Worm (Caenorhabditis elegans) whole organism, L2 larva: ENCODE results near the gene nlp-76.

ENCODE experiments used
- C34F6.9 ChIP-seq: fragments of 150-350 bp; optimal IDR thresholded peaks from 2 replicates; lab custom pipeline; 2014; ENCODE audit warnings: missing biosample characterization, missing genetic modification characterization
- F13H6.1 ChIP-seq: sonication (generic microtip); optimal IDR thresholded peaks from 2 replicates; lab custom pipeline; 2016; ENCODE audit warnings: missing genetic modification characterization, missing compliant biosample characterization
- R02D3.7 ChIP-seq: fragments of 150-350 bp; optimal IDR thresholded peaks from 2 replicates; lab custom pipeline; 2014; ENCODE audit warnings: missing biosample characterization, missing genetic modification characterization
- Y55F3AM.14 ChIP-seq: fragments of 200-800 bp; sonication (Bioruptor generic); optimal IDR thresholded peaks from 2 replicates; lab custom pipeline; 2018; ENCODE audit warnings: mild to moderate bottlenecking, missing genetic modification characterization, missing compliant biosample characterization
- ZK546.5 ChIP-seq: sonication (generic microtip); optimal IDR thresholded peaks from 2 replicates; lab custom pipeline; 2017; ENCODE audit warnings: missing biosample characterization, missing genetic modification characterization
- alr-1 ChIP-seq: fragments of 150-350 bp; optimal IDR thresholded peaks from 2 replicates; lab custom pipeline; 2014; ENCODE audit warnings: missing biosample characterization, missing genetic modification characterization
- aly-2 ChIP-seq: fragments of 150-350 bp; optimal IDR thresholded peaks from 2 replicates; lab custom pipeline; 2014; ENCODE audit warnings: missing biosample characterization, missing genetic modification characterization
- ama-1 ChIP-seq: fragments of 150-350 bp; optimal IDR thresholded peaks from 2 replicates; lab custom pipeline; 2018; ENCODE audit warnings: inconsistent platforms
- blmp-1 ChIP-seq: sonication (generic microtip); optimal IDR thresholded peaks from 2 replicates; lab custom pipeline; 2017; ENCODE audit warnings: missing genetic modification characterization, mild to moderate bottlenecking, missing compliant biosample characterization, antibody characterized with exemption, moderate library complexity; ENCODE audit not compliant: insufficient read depth
- ceh-16 ChIP-seq: fragments of 150-350 bp; optimal IDR thresholded peaks from 2 replicates; lab custom pipeline; 2014; ENCODE audit warnings: missing biosample characterization, missing genetic modification characterization
- ceh-82 ChIP-seq: fragments of 150-350 bp; optimal IDR thresholded peaks from 2 replicates; lab custom pipeline; 2014; ENCODE audit warnings: missing biosample characterization, missing genetic modification characterization
- crh-2 ChIP-seq: sonication (generic microtip); optimal IDR thresholded peaks from 2 replicates; lab custom pipeline; 2017; ENCODE audit warnings: missing biosample characterization, missing genetic modification characterization
- dmd-4 ChIP-seq: sonication (generic microtip); optimal IDR thresholded peaks from 2 replicates; lab custom pipeline; 2017; ENCODE audit warnings: missing biosample characterization, missing genetic modification characterization
- egl-27 ChIP-seq: sonication (generic microtip); optimal IDR thresholded peaks from 3 replicates; lab custom pipeline; 2017; ENCODE audit warnings: missing biosample characterization, missing genetic modification reagents, missing genetic modification characterization
- elt-1 ChIP-seq: fragments of 150-350 bp; optimal IDR thresholded peaks from 2 replicates; lab custom pipeline; 2014; ENCODE audit warnings: missing biosample characterization, missing genetic modification characterization
- elt-3 ChIP-seq: sonication (generic microtip); optimal IDR thresholded peaks from 2 replicates; lab custom pipeline; 2017; ENCODE audit warnings: missing biosample characterization, missing genetic modification characterization
- fos-1 ChIP-seq: fragments of 150-350 bp; optimal IDR thresholded peaks from 2 replicates; lab custom pipeline; 2014; ENCODE audit warnings: missing biosample characterization, missing genetic modification characterization
- gmeb-1 ChIP-seq: fragments of 150-350 bp; optimal IDR thresholded peaks from 2 replicates; lab custom pipeline; 2014; ENCODE audit warnings: missing biosample characterization, missing genetic modification characterization
- lin-11 ChIP-seq: fragments of 150-350 bp; sonication (generic microtip); optimal IDR thresholded peaks from 2 replicates; lab custom pipeline; 2014; ENCODE audit warnings: missing biosample characterization, missing genetic modification characterization, inconsistent platforms, mixed read lengths
- lin-13 ChIP-seq: fragments of 150-350 bp; optimal IDR thresholded peaks from 2 replicates; lab custom pipeline; 2014; ENCODE audit warnings: missing biosample characterization, missing genetic modification reagents, missing genetic modification characterization
- lin-39 ChIP-seq: fragments of 150-350 bp; optimal IDR thresholded peaks from 2 replicates; lab custom pipeline; 2014; ENCODE audit warnings: missing biosample characterization, missing genetic modification reagents, missing genetic modification characterization
- lsy-2 ChIP-seq, 2 experiments: fragments of 150-350 bp in 1 of 2; sonication (generic microtip) in 1 of 2; optimal IDR thresholded peaks; 2 replicates each; lab custom pipeline; 2014 to 2017; ENCODE audit warnings: missing biosample characterization in 2 of 2, missing genetic modification characterization in 2 of 2
- mab-5 ChIP-seq: fragments of 150-350 bp; optimal IDR thresholded peaks from 2 replicates; lab custom pipeline; 2014; ENCODE audit warnings: missing biosample characterization, missing genetic modification characterization
- mbf-1 ChIP-seq: sonication (generic microtip); optimal IDR thresholded peaks from 2 replicates; lab custom pipeline; 2017; ENCODE audit warnings: missing biosample characterization, missing genetic modification characterization
- mdl-1 ChIP-seq, 2 experiments: fragments of 150-350 bp in 1 of 2; sonication (generic microtip) in 1 of 2; optimal IDR thresholded peaks; 2 replicates each; lab custom pipeline; 2017; ENCODE audit warnings: missing biosample characterization in 2 of 2, missing genetic modification characterization in 2 of 2
- nhr-10 ChIP-seq: sonication (generic microtip); optimal IDR thresholded peaks from 2 replicates; lab custom pipeline; 2017; ENCODE audit warnings: missing biosample characterization, missing genetic modification characterization
- nhr-11 ChIP-seq: fragments of 150-350 bp; optimal IDR thresholded peaks from 2 replicates; lab custom pipeline; 2014; ENCODE audit warnings: missing biosample characterization, missing genetic modification characterization
- nhr-12 ChIP-seq: fragments of 150-350 bp; optimal IDR thresholded peaks from 2 replicates; lab custom pipeline; 2014; ENCODE audit warnings: missing biosample characterization, missing genetic modification characterization
- nhr-129 ChIP-seq: fragments of 150-350 bp; optimal IDR thresholded peaks from 2 replicates; lab custom pipeline; 2014; ENCODE audit warnings: missing biosample characterization, missing genetic modification characterization
- nhr-21 ChIP-seq: fragments of 150-350 bp; optimal IDR thresholded peaks from 2 replicates; lab custom pipeline; 2014; ENCODE audit warnings: missing biosample characterization, missing genetic modification characterization
- nhr-23 ChIP-seq: fragments of 150-350 bp; optimal IDR thresholded peaks from 2 replicates; lab custom pipeline; 2014; ENCODE audit warnings: missing biosample characterization, missing genetic modification reagents, missing genetic modification characterization
- nhr-237 ChIP-seq: fragments of 150-350 bp; optimal IDR thresholded peaks from 2 replicates; lab custom pipeline; 2014; ENCODE audit warnings: missing biosample characterization, missing genetic modification characterization
- nhr-25 ChIP-seq: fragments of 150-350 bp; sonication (generic microtip); optimal IDR thresholded peaks from 3 replicates; lab custom pipeline; 2014; ENCODE audit warnings: missing biosample characterization, missing genetic modification characterization
- nhr-6 ChIP-seq: fragments of 150-350 bp; optimal IDR thresholded peaks from 2 replicates; lab custom pipeline; 2014; ENCODE audit warnings: missing biosample characterization, missing genetic modification characterization
- nhr-77 ChIP-seq: fragments of 150-350 bp; optimal IDR thresholded peaks from 2 replicates; lab custom pipeline; 2014; ENCODE audit warnings: missing biosample characterization, missing genetic modification characterization
- peb-1 ChIP-seq: fragments of 150-350 bp; optimal IDR thresholded peaks from 2 replicates; lab custom pipeline; 2014; ENCODE audit warnings: missing biosample characterization, missing genetic modification characterization
- sem-4 ChIP-seq: fragments of 150-350 bp; optimal IDR thresholded peaks from 2 replicates; lab custom pipeline; 2014; ENCODE audit warnings: missing biosample characterization, missing genetic modification reagents, missing genetic modification characterization
- skn-1 ChIP-seq: sonication (generic microtip); optimal IDR thresholded peaks from 2 replicates; lab custom pipeline; 2017; ENCODE audit warnings: missing biosample characterization, missing genetic modification characterization
- sma-3 ChIP-seq: sonication (generic microtip); optimal IDR thresholded peaks from 2 replicates; lab custom pipeline; 2016; ENCODE audit warnings: missing genetic modification reagents, missing genetic modification characterization, missing compliant biosample characterization
- sma-9 ChIP-seq, 2 experiments: fragments of 150-350 bp in 1 of 2; sonication (generic microtip) in 1 of 2; optimal IDR thresholded peaks; 2 replicates each; lab custom pipeline; 2014 to 2016; ENCODE audit warnings: missing genetic modification characterization in 2 of 2, mild to moderate bottlenecking in 1 of 2, missing biosample characterization in 1 of 2, missing compliant biosample characterization in 1 of 2, missing genetic modification reagents in 1 of 2, moderate library complexity in 1 of 2
- snpc-4 ChIP-seq: fragments of 150-350 bp; optimal IDR thresholded peaks from 2 replicates; lab custom pipeline; 2014; ENCODE audit warnings: missing biosample characterization, missing genetic modification characterization
- unc-39 ChIP-seq: fragments of 150-350 bp; optimal IDR thresholded peaks from 2 replicates; lab custom pipeline; 2014; ENCODE audit warnings: missing biosample characterization, missing genetic modification characterization
- unc-55 ChIP-seq: fragments of 150-350 bp; sonication (generic microtip); optimal IDR thresholded peaks from 3 replicates; lab custom pipeline; 2014; ENCODE audit warnings: missing biosample characterization, missing genetic modification reagents, missing genetic modification characterization
- unc-62 ChIP-seq: fragments of 150-350 bp; optimal IDR thresholded peaks from 2 replicates; lab custom pipeline; 2014; ENCODE audit warnings: missing biosample characterization, missing genetic modification reagents, missing genetic modification characterization
- zag-1 ChIP-seq: fragments of 150-350 bp; optimal IDR thresholded peaks from 2 replicates; lab custom pipeline; 2014; ENCODE audit warnings: missing biosample characterization, missing genetic modification characterization
- ztf-1 ChIP-seq: fragments of 200-800 bp; sonication (Bioruptor generic); conservative IDR thresholded peaks from 2 replicates; pipeline ENCODE4 v1.3.6; 2022; ENCODE audit warnings: missing genetic modification characterization, missing compliant biosample characterization
- ztf-11 ChIP-seq: sonication (generic microtip); optimal IDR thresholded peaks from 2 replicates; lab custom pipeline; 2017; ENCODE audit warnings: missing biosample characterization, missing genetic modification characterization
- ztf-4 ChIP-seq: fragments of 150-350 bp; optimal IDR thresholded peaks from 2 replicates; lab custom pipeline; 2014; ENCODE audit warnings: missing biosample characterization, missing genetic modification characterization

Gene nlp-76

DNA sequence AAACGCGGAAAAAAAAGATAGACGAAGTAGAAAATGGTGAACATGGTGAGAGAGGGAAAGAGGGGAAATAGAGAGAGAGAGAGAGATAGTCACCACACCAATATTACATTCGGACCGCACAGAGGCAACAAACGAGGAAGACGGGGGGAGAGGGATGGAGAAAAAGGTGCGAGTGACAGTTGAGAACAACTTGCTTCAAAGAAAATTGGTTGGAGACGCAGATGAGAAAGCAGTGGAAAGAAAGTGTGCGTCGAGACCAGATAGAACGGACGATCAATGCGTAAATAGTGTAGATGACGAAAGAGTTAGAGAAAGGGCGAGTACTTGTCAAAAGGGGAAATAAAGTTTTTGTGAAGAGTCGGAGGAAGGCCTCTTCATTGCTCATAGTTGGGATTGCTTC lies 6.7 kb upstream of the nlp-76 start:
- TF ChIP-seq nhr-23 (no peak), unc-39 (tag; lab: Kevin White, UChicago) (no peak), zag-1 (tag; lab: Kevin White, UChicago) (peak; percentile 68), lsy-2 (tag; optimal IDR thresholded peaks at IDR 0.05; lab: Kevin White, UChicago) (peak; percentile 39 to 78), nhr-6 (peak; percentile 92), nhr-237 (tag; lab: Kevin White, UChicago) (peak; percentile 15), sma-9 (GFP tag; optimal IDR thresholded peaks at IDR 0.05; lab: Kevin White, UChicago) (peak; percentile 91), sma-9 (tag; optimal IDR thresholded peaks at IDR 0.05; lab: Kevin White, UChicago) (no peak), nhr-77 (no peak), lin-39 (tag; lab: Kevin White, UChicago) (no peak), sem-4 (tag; lab: Kevin White, UChicago) (peak; percentile 87), ztf-11 (tag; lab: Kevin White, UChicago) (no peak), mdl-1 (tag; optimal IDR thresholded peaks at IDR 0.05; lab: Kevin White, UChicago) (peak; percentile 51 to 62), aly-2 (tag; lab: Kevin White, UChicago) (no peak), Y55F3AM.14 (GFP tag; lab: Kevin White, UChicago) (no peak), ztf-1 (GFP tag; lab: Robert Waterston, UW) (no peak), lin-11 (tag; lab: Kevin White, UChicago) (peak; percentile 65), mab-5 (tag; lab: Kevin White, UChicago) (peak; percentile 83), elt-1 (tag; lab: Kevin White, UChicago) (no peak), unc-55 (GFP tag; lab: Kevin White, UChicago) (peak; percentile 91), crh-2 (tag; lab: Kevin White, UChicago) (peak; percentile 88), nhr-12 (no peak), fos-1 (peak; percentile 87), nhr-129 (tag; lab: Kevin White, UChicago) (peak; percentile 95), dmd-4 (no peak), ceh-16 (tag; lab: Kevin White, UChicago) (peak; percentile 34), unc-62 (no peak), ztf-4 (tag; lab: Kevin White, UChicago) (peak; percentile 46), ama-1 (lab: Kevin White, UChicago) (no peak), nhr-21 (tag; lab: Kevin White, UChicago) (peak; percentile 70), nhr-25 (peak; percentile 81), blmp-1 (tag; lab: Kevin White, UChicago) (peak; percentile 79), nhr-10 (tag; lab: Kevin White, UChicago) (no peak), C34F6.9 (peak; percentile 78), ceh-82 (tag; lab: Kevin White, UChicago) (no peak), skn-1 (no peak), mbf-1 (tag; lab: Kevin White, UChicago) (no peak), gmeb-1 (tag; lab: Kevin White, UChicago) (peak; percentile 18), snpc-4 (tag; lab: Kevin White, UChicago) (peak; percentile 38), egl-27 (peak; percentile 81), ZK546.5 (no peak), alr-1 (peak; percentile 12), peb-1 (no peak), elt-3 (no peak), F13H6.1 (tag; lab: Kevin White, UChicago) (peak; percentile 91), sma-3 (GFP tag; lab: Kevin White, UChicago) (peak; percentile 71), R02D3.7 (tag; lab: Kevin White, UChicago) (no peak), nhr-11 (no peak), lin-13 (GFP tag; lab: Kevin White, UChicago) (peak; percentile 57)
